Fruit fly (Drosophila melanogaster) whole organism, embryonic: ENCODE data around the gene Ids.

Experiments
- Abd-B ChIP-seq: fragments of 200-800 bp; sonication (Bioruptor generic); optimal IDR thresholded peaks from 2 replicates; lab custom pipeline; 2018; ENCODE audit warnings: missing biosample characterization, mild to moderate bottlenecking, missing genetic modification characterization, moderate library complexity
- BEAF-32 ChIP-seq: fragments of 200-800 bp; sonication (Bioruptor generic); optimal IDR thresholded peaks from 3 replicates; lab custom pipeline; 2017; ENCODE audit warnings: missing biosample characterization, missing genetic modification characterization, mild to moderate bottlenecking, moderate library complexity, missing genetic modification reagents
- CG10267 ChIP-seq: fragments of 200-800 bp; sonication (Bioruptor generic); optimal IDR thresholded peaks from 2 replicates; lab custom pipeline; 2018; ENCODE audit warnings: missing biosample characterization, mild to moderate bottlenecking, missing genetic modification characterization, moderate library complexity
- CG12659 ChIP-seq: fragments of 200-800 bp; sonication (Bioruptor generic); optimal IDR thresholded peaks from 3 replicates; lab custom pipeline; 2017; ENCODE audit warnings: mild to moderate bottlenecking, missing biosample characterization, missing genetic modification reagents, missing genetic modification characterization
- CG12744 ChIP-seq: fragments of 200-800 bp; sonication (Bioruptor generic); optimal IDR thresholded peaks from 2 replicates; lab custom pipeline; 2016; ENCODE audit warnings: missing biosample characterization, missing genetic modification characterization
- CG13287 ChIP-seq: fragments of 200-800 bp; sonication (Bioruptor generic); IDR thresholded peaks from 2 replicates; pipeline ENCODE4 v1.3.6; 2022; ENCODE audit warnings: missing biosample characterization, missing genetic modification characterization; ENCODE audit not compliant: partially characterized antibody
- CG13424 ChIP-seq: fragments of 200-800 bp; sonication (Bioruptor generic); optimal IDR thresholded peaks from 2 replicates; lab custom pipeline; 2019; ENCODE audit warnings: missing biosample characterization, mild to moderate bottlenecking, missing genetic modification characterization, moderate library complexity
- CG14710 ChIP-seq: fragments of 200-800 bp; sonication (Bioruptor generic); optimal IDR thresholded peaks from 3 replicates; lab custom pipeline; 2019; ENCODE audit warnings: missing biosample characterization, mild to moderate bottlenecking, missing genetic modification characterization, moderate library complexity
- CG15011 ChIP-seq: fragments of 200-800 bp; sonication (Bioruptor generic); optimal IDR thresholded peaks from 3 replicates; lab custom pipeline; 2018; ENCODE audit warnings: missing biosample characterization, mild to moderate bottlenecking, missing genetic modification characterization
- CG15514 ChIP-seq: fragments of 200-800 bp; sonication (Bioruptor generic); optimal IDR thresholded peaks from 3 replicates; lab custom pipeline; 2017; ENCODE audit warnings: missing biosample characterization, missing genetic modification characterization, mild to moderate bottlenecking, moderate library complexity, missing genetic modification reagents
- CG16779 ChIP-seq: fragments of 200-800 bp; sonication (Bioruptor generic); IDR thresholded peaks from 2 replicates; pipeline ENCODE4 v1.3.6; 2022; ENCODE audit warnings: missing biosample characterization, missing genetic modification characterization
- CG16813 ChIP-seq: fragments of 200-800 bp; sonication (Bioruptor generic); IDR thresholded peaks from 3 replicates; pipeline ENCODE4 v1.3.6; 2022; ENCODE audit warnings: missing biosample characterization, missing genetic modification characterization; ENCODE audit not compliant: partially characterized antibody
- CG17328 ChIP-seq: fragments of 200-800 bp; sonication (Bioruptor generic); IDR thresholded peaks from 2 replicates; pipeline ENCODE4 v1.3.6; 2022; ENCODE audit warnings: missing biosample characterization, missing genetic modification characterization
- CG17385 ChIP-seq: fragments of 200-800 bp; sonication (Bioruptor generic); optimal IDR thresholded peaks from 3 replicates; lab custom pipeline; 2018; ENCODE audit warnings: missing biosample characterization, mild to moderate bottlenecking, missing genetic modification characterization
- CG18764 ChIP-seq: fragments of 200-800 bp; sonication (Bioruptor generic); optimal IDR thresholded peaks from 3 replicates; lab custom pipeline; 2016; ENCODE audit warnings: missing biosample characterization, missing genetic modification characterization
- CG2120 ChIP-seq: fragments of 200-800 bp; sonication (Bioruptor generic); optimal IDR thresholded peaks from 3 replicates; lab custom pipeline; 2016; ENCODE audit warnings: missing biosample characterization, missing genetic modification characterization
- CG2712 ChIP-seq: fragments of 200-800 bp; optimal IDR thresholded peaks from 3 replicates; lab custom pipeline; 2019; ENCODE audit warnings: missing biosample characterization, mild to moderate bottlenecking, missing genetic modification characterization, moderate library complexity
- CG34224 ChIP-seq: fragments of 200-800 bp; sonication (Bioruptor generic); IDR thresholded peaks from 3 replicates; pipeline ENCODE4 v1.3.6; 2022; ENCODE audit warnings: missing biosample characterization, missing genetic modification characterization; ENCODE audit not compliant: partially characterized antibody
- CG3726 ChIP-seq: fragments of 200-800 bp; sonication (Bioruptor generic); IDR thresholded peaks from 3 replicates; pipeline ENCODE4, ENCODE4 v1.3.6; 2022; ENCODE audit warnings: missing biosample characterization, missing genetic modification characterization
- CG4820 ChIP-seq: fragments of 200-800 bp; sonication (Bioruptor generic); optimal IDR thresholded peaks from 3 replicates; lab custom pipeline; 2016; ENCODE audit warnings: missing biosample characterization, missing genetic modification characterization
- CG8924 ChIP-seq: fragments of 200-800 bp; optimal IDR thresholded peaks from 3 replicates; lab custom pipeline; 2019; ENCODE audit warnings: missing biosample characterization, mild to moderate bottlenecking, missing genetic modification characterization, moderate library complexity
- CG9797 ChIP-seq: fragments of 200-800 bp; sonication (Bioruptor generic); optimal IDR thresholded peaks from 3 replicates; lab custom pipeline; 2018; ENCODE audit warnings: missing biosample characterization, mild to moderate bottlenecking, missing genetic modification characterization
- D19B ChIP-seq: fragments of 200-800 bp; sonication (Bioruptor generic); optimal IDR thresholded peaks from 2 replicates; lab custom pipeline; 2017; ENCODE audit warnings: missing biosample characterization, mild to moderate bottlenecking, missing genetic modification characterization
- Dll ChIP-seq: fragments of 200-800 bp; sonication (Bioruptor generic); IDR thresholded peaks from 4 replicates; pipeline ENCODE4 v1.3.6; 2022; ENCODE audit warnings: missing biosample characterization, missing genetic modification characterization; ENCODE audit not compliant: partially characterized antibody
- Dp ChIP-seq: fragments of 200-800 bp; sonication (Bioruptor generic); optimal IDR thresholded peaks from 2 replicates; lab custom pipeline; 2018; ENCODE audit warnings: missing biosample characterization, mild to moderate bottlenecking, missing genetic modification characterization, moderate library complexity
- Ets65A ChIP-seq: fragments of 200-800 bp; sonication (Bioruptor generic); peaks from one replicate; lab custom pipeline; 2016; ENCODE audit warnings: missing biosample characterization, missing genetic modification characterization
- HLH4C ChIP-seq: fragments of 200-800 bp; sonication (Bioruptor generic); IDR thresholded peaks from 3 replicates; pipeline ENCODE4 v1.3.6; 2022; ENCODE audit warnings: missing biosample characterization, missing genetic modification characterization; ENCODE audit not compliant: partially characterized antibody
- HLH54F ChIP-seq: fragments of 200-800 bp; sonication (Bioruptor generic); optimal IDR thresholded peaks from 3 replicates; lab custom pipeline; 2016; ENCODE audit warnings: missing biosample characterization, missing genetic modification characterization
- Hsf ChIP-seq: fragments of 200-800 bp; sonication (Bioruptor generic); optimal IDR thresholded peaks from 3 replicates; lab custom pipeline; 2016; ENCODE audit warnings: missing biosample characterization, missing genetic modification characterization
- MBD-R2 ChIP-seq: fragments of 200-800 bp; sonication (Bioruptor generic); IDR thresholded peaks from 2 replicates; pipeline ENCODE4 v1.3.6; 2022; ENCODE audit warnings: missing biosample characterization, missing genetic modification characterization
- MESR4 ChIP-seq: fragments of 200-800 bp; sonication (Bioruptor generic); optimal IDR thresholded peaks from 2 replicates; lab custom pipeline; 2018; ENCODE audit warnings: missing biosample characterization, mild to moderate bottlenecking, missing genetic modification characterization, moderate library complexity
- Med ChIP-seq: fragments of 200-800 bp; sonication (Bioruptor generic); peaks from one replicate; lab custom pipeline; 2016; ENCODE audit warnings: missing biosample characterization, missing genetic modification characterization, mild to moderate bottlenecking, inconsistent platforms, moderate library complexity
- Sry-δ ChIP-seq: fragments of 200-800 bp; sonication (Bioruptor generic); optimal IDR thresholded peaks from 2 replicates; lab custom pipeline; 2016; ENCODE audit warnings: missing biosample characterization, missing genetic modification characterization
- Xbp1 ChIP-seq: fragments of 200-800 bp; sonication (Bioruptor generic); optimal IDR thresholded peaks from 3 replicates; lab custom pipeline; 2016; ENCODE audit warnings: missing biosample characterization, mild to moderate bottlenecking, missing genetic modification characterization
- bbx ChIP-seq: fragments of 200-800 bp; sonication (Bioruptor generic); IDR thresholded peaks from 2 replicates; pipeline ENCODE4 v1.3.6; 2022; ENCODE audit warnings: missing biosample characterization, missing genetic modification characterization; ENCODE audit not compliant: partially characterized antibody
- ci ChIP-seq: fragments of 200-800 bp; sonication (Bioruptor generic); IDR thresholded peaks from 3 replicates; pipeline ENCODE4 v1.3.6; 2022; ENCODE audit warnings: missing biosample characterization, missing genetic modification characterization
- croc ChIP-seq: fragments of 200-800 bp; sonication (Bioruptor generic); conservative IDR thresholded peaks from 3 replicates; pipeline ENCODE4 v1.3.6; 2022; ENCODE audit warnings: missing biosample characterization, missing genetic modification characterization
- dpn ChIP-seq, 2 experiments: fragments of 200-800 bp; sonication (Bioruptor generic); optimal IDR thresholded peaks; 3 replicates each; lab custom pipeline; 2016; ENCODE audit warnings: missing biosample characterization in 2 of 2, missing genetic modification characterization in 2 of 2
- gfzf ChIP-seq: fragments of 200-800 bp; sonication (Bioruptor generic); optimal IDR thresholded peaks from 2 replicates; lab custom pipeline; 2016; ENCODE audit warnings: missing biosample characterization, mild to moderate bottlenecking, missing genetic modification characterization, moderate library complexity
- gro ChIP-seq: fragments of 200-800 bp; sonication (Bioruptor generic); optimal IDR thresholded peaks from 2 replicates; lab custom pipeline; 2016; ENCODE audit warnings: missing biosample characterization, missing genetic modification characterization
- her ChIP-seq: fragments of 200-800 bp; sonication (Bioruptor generic); optimal IDR thresholded peaks from 2 replicates; lab custom pipeline; 2016; ENCODE audit warnings: missing biosample characterization, missing genetic modification characterization
- lilli ChIP-seq: fragments of 200-800 bp; sonication (Bioruptor generic); optimal IDR thresholded peaks from 3 replicates; lab custom pipeline; 2016; ENCODE audit warnings: missing biosample characterization, missing genetic modification characterization
- mld ChIP-seq: fragments of 200-800 bp; sonication (Bioruptor generic); IDR thresholded peaks from 3 replicates; pipeline ENCODE4 v1.3.6; 2022; ENCODE audit warnings: missing biosample characterization, missing genetic modification characterization; ENCODE audit not compliant: partially characterized antibody
- peb ChIP-seq: fragments of 200-800 bp; sonication (Bioruptor generic); IDR thresholded peaks from 2 replicates; pipeline ENCODE4 v1.3.6; 2022; ENCODE audit warnings: missing biosample characterization, missing genetic modification characterization
- phol ChIP-seq: fragments of 200-800 bp; sonication (Bioruptor generic); optimal IDR thresholded peaks from 3 replicates; lab custom pipeline; 2018; ENCODE audit warnings: missing biosample characterization, mild to moderate bottlenecking, missing genetic modification characterization, moderate library complexity
- sqz ChIP-seq: fragments of 200-800 bp; sonication (Bioruptor generic); optimal IDR thresholded peaks from 3 replicates; lab custom pipeline; 2018; ENCODE audit warnings: missing biosample characterization, mild to moderate bottlenecking, missing genetic modification characterization
- trem ChIP-seq: fragments of 200-800 bp; optimal IDR thresholded peaks from 3 replicates; lab custom pipeline; 2019; ENCODE audit warnings: missing biosample characterization, mild to moderate bottlenecking, missing genetic modification characterization, moderate library complexity
- vvl ChIP-seq: fragments of 200-800 bp; sonication (Bioruptor generic); IDR thresholded peaks from 2 replicates; pipeline ENCODE4 v1.3.6; 2022; ENCODE audit warnings: missing biosample characterization, missing genetic modification characterization
- zen ChIP-seq: fragments of 200-800 bp; sonication (Bioruptor generic); optimal IDR thresholded peaks from 3 replicates; lab custom pipeline; 2018; ENCODE audit warnings: missing biosample characterization, mild to moderate bottlenecking, missing genetic modification characterization, moderate library complexity

Ids gene

dm6 chr3L:3334784-3335183 is 43.3 kb upstream of the Ids start, which contains the start of gene CG14969 (continued):
- TF ChIP-seq CG14710 (tag; lab: Kevin White, UChicago) (peak; percentile 37), CG3726 (GFP tag; lab: Robert Waterston, UW) (no peak), Hsf (GFP tag; lab: Kevin White, UChicago) (no peak), phol (tag; lab: Kevin White, UChicago) (peak; percentile 24), D19B (GFP tag; lab: Kevin White, UChicago) (no peak), Abd-B (GFP tag; lab: Kevin White, UChicago) (no peak), croc (no peak), CG17385 (GFP tag; lab: Kevin White, UChicago) (no peak), Med (peak; percentile 73), lilli (GFP tag; lab: Kevin White, UChicago) (peak; percentile 15), Dll (GFP tag; lab: Robert Waterston, UW) (peak; percentile 52; the same call in 1 of the 4 replicates), BEAF-32 (peak; percentile 54), dpn (GFP tag; optimal IDR thresholded peaks at IDR 0.05; lab: Kevin White, UChicago) (peak in 1 of 2 experiments; percentile 32), CG8924 (peak; percentile 3), peb (GFP tag; lab: Robert Waterston, UW) (no peak), CG16779 (no peak), Xbp1 (GFP tag; lab: Kevin White, UChicago) (peak; percentile 10), MESR4 (peak; percentile 28), HLH4C (0 out of 3 replicates have a peak, but pooled peaks have one; percentile 24), CG13287 (GFP tag; lab: Robert Waterston, UW) (peak; percentile 67), zen (tag; lab: Kevin White, UChicago) (peak; percentile 35), CG10267 (peak; percentile 9), CG15011 (GFP tag; lab: Kevin White, UChicago) (no peak), CG18764 (GFP tag; lab: Kevin White, UChicago) (peak; percentile 97), Ets65A (peak; percentile 29), CG12659 (GFP tag; lab: Kevin White, UChicago) (peak; percentile 37), CG15514 (GFP tag; lab: Kevin White, UChicago) (peak; percentile 43), her (GFP tag; lab: Kevin White, UChicago) (peak; percentile 3), CG13424 (tag; lab: Kevin White, UChicago) (peak; percentile 6), CG9797 (GFP tag; lab: Kevin White, UChicago) (peak; percentile 10), gfzf (GFP tag; lab: Kevin White, UChicago) (peak; percentile 40), CG17328 (GFP tag; lab: Robert Waterston, UW) (no peak), MBD-R2 (GFP tag; lab: Robert Waterston, UW) (peak; percentile 72), gro (GFP tag; lab: Kevin White, UChicago) (peak; percentile 41), CG16813 (0 out of 3 replicates have a peak, but pooled peaks have one; percentile 25), trem (tag; lab: Kevin White, UChicago) (peak; percentile 40), bbx (GFP tag; lab: Robert Waterston, UW) (peak; percentile 48; the same call in 1 of the 2 replicates), Sry-δ (GFP tag; lab: Kevin White, UChicago) (peak; percentile 69), vvl (GFP tag; lab: Robert Waterston, UW) (peak; percentile 21; the same call in 1 of the 2 replicates), CG2120 (GFP tag; lab: Kevin White, UChicago) (peak; percentile 25), Dp (GFP tag; lab: Kevin White, UChicago) (peak; percentile 94), CG2712 (tag; lab: Kevin White, UChicago) (peak; percentile 15), mld (0 out of 3 replicates have a peak, but pooled peaks have one; percentile 30), ci (GFP tag; lab: Robert Waterston, UW) (0 out of 3 replicates have a peak, but pooled peaks have one; percentile 5), CG12744 (GFP tag; lab: Kevin White, UChicago) (no peak), CG34224 (GFP tag; lab: Robert Waterston, UW) (peak; percentile 41), CG4820 (no peak), HLH54F (GFP tag; lab: Kevin White, UChicago) (peak; percentile 4), sqz (GFP tag; lab: Kevin White, UChicago) (no peak)
